Worm (Caenorhabditis elegans) whole organism, mixed stage, embryonic: Measurements from ENCODE around the gene pqbp-1.1.
A peak's percentile ranks its signal among the peaks of the same experiment; 100 is the strongest.

Source experiments
- M03D4.4 ChIP-seq: sonication (generic microtip); optimal IDR thresholded peaks from 2 replicates; lab custom pipeline; 2017; ENCODE audit warnings: mild to moderate bottlenecking, missing genetic modification characterization, missing compliant biosample characterization
- bed-3 ChIP-seq: fragments of 200-800 bp; sonication (Bioruptor generic); optimal IDR thresholded peaks from 3 replicates; lab custom pipeline; 2018; ENCODE audit warnings: mild to moderate bottlenecking, missing genetic modification characterization, moderate library complexity, missing compliant biosample characterization
- blmp-1 ChIP-seq: fragments of 150-350 bp; optimal IDR thresholded peaks from 2 replicates; lab custom pipeline; 2014; ENCODE audit warnings: missing biosample characterization, missing genetic modification characterization
- ceh-39 ChIP-seq: fragments of 150-350 bp; optimal IDR thresholded peaks from 2 replicates; lab custom pipeline; 2014; ENCODE audit warnings: missing biosample characterization, missing genetic modification characterization
- ceh-43 ChIP-seq: fragments of 200-800 bp; sonication (Bioruptor generic); optimal IDR thresholded peaks from 2 replicates; lab custom pipeline; 2018; ENCODE audit warnings: mild to moderate bottlenecking, missing genetic modification characterization, moderate library complexity, missing compliant biosample characterization
- ceh-83 ChIP-seq: fragments of 200-800 bp; sonication (Bioruptor generic); optimal IDR thresholded peaks from 2 replicates; lab custom pipeline; 2018; ENCODE audit warnings: mild to moderate bottlenecking, missing genetic modification characterization, missing compliant biosample characterization
- ces-1 ChIP-seq: fragments of 150-350 bp; optimal IDR thresholded peaks from 2 replicates; lab custom pipeline; 2014; ENCODE audit warnings: missing biosample characterization, missing genetic modification reagents, missing genetic modification characterization
- cnd-1 ChIP-seq: fragments of 200-800 bp; sonication (Bioruptor generic); optimal IDR thresholded peaks from 2 replicates; lab custom pipeline; 2018; ENCODE audit warnings: mild to moderate bottlenecking, missing genetic modification characterization, missing compliant biosample characterization
- drap-1 ChIP-seq: fragments of 200-800 bp; sonication (Bioruptor generic); optimal IDR thresholded peaks from 3 replicates; lab custom pipeline; 2018; ENCODE audit warnings: mild to moderate bottlenecking, missing genetic modification characterization, missing compliant biosample characterization
- elt-1 ChIP-seq: sonication (generic microtip); optimal IDR thresholded peaks from 2 replicates; lab custom pipeline; 2017; ENCODE audit warnings: missing genetic modification characterization, mild to moderate bottlenecking, missing compliant biosample characterization, antibody characterized with exemption, moderate library complexity, borderline replicate concordance; ENCODE audit not compliant: insufficient read depth
- elt-3 ChIP-seq: fragments of 150-350 bp; optimal IDR thresholded peaks from 2 replicates; lab custom pipeline; 2014; ENCODE audit warnings: missing biosample characterization, missing genetic modification characterization
- flh-1 ChIP-seq: fragments of 200-800 bp; sonication (Bioruptor generic); optimal IDR thresholded peaks from 2 replicates; lab custom pipeline; 2018; ENCODE audit warnings: mild to moderate bottlenecking, missing genetic modification characterization, moderate library complexity, missing compliant biosample characterization
- ham-2 ChIP-seq: fragments of 200-800 bp; sonication (Bioruptor generic); optimal IDR thresholded peaks from 2 replicates; lab custom pipeline; 2018; ENCODE audit warnings: mild to moderate bottlenecking, missing genetic modification characterization, missing compliant biosample characterization
- hlh-1 ChIP-seq: fragments of 150-350 bp; optimal IDR thresholded peaks from 2 replicates; lab custom pipeline; 2014; ENCODE audit warnings: missing biosample characterization, missing genetic modification reagents, missing genetic modification characterization
- lin-13 ChIP-seq: fragments of 150-350 bp; optimal IDR thresholded peaks from 2 replicates; lab custom pipeline; 2014; ENCODE audit warnings: missing biosample characterization, missing genetic modification characterization
- lin-32 ChIP-seq: fragments of 200-800 bp; sonication (Bioruptor generic); optimal IDR thresholded peaks from 2 replicates; lab custom pipeline; 2018; ENCODE audit warnings: mild to moderate bottlenecking, missing genetic modification characterization, missing compliant biosample characterization
- lsy-2 ChIP-seq: fragments of 150-350 bp; optimal IDR thresholded peaks from 2 replicates; lab custom pipeline; 2014; ENCODE audit warnings: missing biosample characterization, missing genetic modification characterization
- mab-5 ChIP-seq: fragments of 150-350 bp; optimal IDR thresholded peaks from 2 replicates; lab custom pipeline; 2014; ENCODE audit warnings: missing biosample characterization, missing genetic modification characterization
- mep-1 ChIP-seq: fragments of 150-350 bp; optimal IDR thresholded peaks from 2 replicates; lab custom pipeline; 2017; ENCODE audit warnings: missing biosample characterization, missing genetic modification reagents, missing genetic modification characterization, inconsistent platforms
- mls-2 ChIP-seq: sonication (generic microtip); optimal IDR thresholded peaks from 2 replicates; lab custom pipeline; 2016; ENCODE audit warnings: mild to moderate bottlenecking, missing genetic modification characterization, moderate library complexity, missing compliant biosample characterization
- nhr-12 ChIP-seq: fragments of 150-350 bp; optimal IDR thresholded peaks from 2 replicates; lab custom pipeline; 2014; ENCODE audit warnings: missing biosample characterization, missing genetic modification characterization
- nhr-2 ChIP-seq: fragments of 150-350 bp; optimal IDR thresholded peaks from 2 replicates; lab custom pipeline; 2014; ENCODE audit warnings: missing biosample characterization, missing genetic modification characterization
- nhr-237 ChIP-seq: fragments of 150-350 bp; optimal IDR thresholded peaks from 2 replicates; lab custom pipeline; 2014; ENCODE audit warnings: missing biosample characterization, missing genetic modification characterization
- nhr-28 ChIP-seq: fragments of 150-350 bp; optimal IDR thresholded peaks from 2 replicates; lab custom pipeline; 2014; ENCODE audit warnings: missing biosample characterization, missing genetic modification characterization
- nhr-76 ChIP-seq: sonication (generic microtip); optimal IDR thresholded peaks from 2 replicates; lab custom pipeline; 2017; ENCODE audit warnings: missing biosample characterization, missing genetic modification characterization
- pha-4 ChIP-seq: fragments of 150-350 bp; optimal IDR thresholded peaks from 2 replicates; lab custom pipeline; 2018; ENCODE audit warnings: missing biosample characterization, missing genetic modification reagents, missing genetic modification characterization
- sem-2 ChIP-seq: fragments of 200-800 bp; sonication (Bioruptor generic); optimal IDR thresholded peaks from 2 replicates; lab custom pipeline; 2018; ENCODE audit warnings: mild to moderate bottlenecking, missing genetic modification characterization, missing compliant biosample characterization
- snpc-4 ChIP-seq: fragments of 150-350 bp; optimal IDR thresholded peaks from 2 replicates; lab custom pipeline; 2014; ENCODE audit warnings: missing biosample characterization, missing genetic modification characterization
- sptf-1 ChIP-seq: sonication (generic microtip); optimal IDR thresholded peaks from 2 replicates; lab custom pipeline; 2017; ENCODE audit warnings: mild to moderate bottlenecking, missing genetic modification characterization, moderate library complexity, missing compliant biosample characterization
- tbx-8 ChIP-seq: fragments of 200-800 bp; sonication (Bioruptor generic); optimal IDR thresholded peaks from 2 replicates; lab custom pipeline; 2018; ENCODE audit warnings: mild to moderate bottlenecking, missing genetic modification characterization, moderate library complexity, missing compliant biosample characterization
- unc-120 ChIP-seq: sonication (generic microtip); optimal IDR thresholded peaks from 2 replicates; lab custom pipeline; 2017; ENCODE audit warnings: missing genetic modification characterization, missing compliant biosample characterization; ENCODE audit not compliant: poor library complexity, severe bottlenecking
- unc-39 ChIP-seq: fragments of 150-350 bp; optimal IDR thresholded peaks from 2 replicates; lab custom pipeline; 2014; ENCODE audit warnings: missing biosample characterization, missing genetic modification characterization
- unc-62 ChIP-seq: fragments of 150-350 bp; optimal IDR thresholded peaks from 2 replicates; lab custom pipeline; 2014; ENCODE audit warnings: missing biosample characterization, missing genetic modification reagents, missing genetic modification characterization
- zip-8 ChIP-seq: fragments of 150-350 bp; optimal IDR thresholded peaks from 2 replicates; lab custom pipeline; 2014; ENCODE audit warnings: missing biosample characterization, missing genetic modification characterization
- ztf-11 ChIP-seq: fragments of 150-350 bp; optimal IDR thresholded peaks from 2 replicates; lab custom pipeline; 2014; ENCODE audit warnings: missing biosample characterization, missing genetic modification characterization

The pqbp-1.1 gene

DNA sequence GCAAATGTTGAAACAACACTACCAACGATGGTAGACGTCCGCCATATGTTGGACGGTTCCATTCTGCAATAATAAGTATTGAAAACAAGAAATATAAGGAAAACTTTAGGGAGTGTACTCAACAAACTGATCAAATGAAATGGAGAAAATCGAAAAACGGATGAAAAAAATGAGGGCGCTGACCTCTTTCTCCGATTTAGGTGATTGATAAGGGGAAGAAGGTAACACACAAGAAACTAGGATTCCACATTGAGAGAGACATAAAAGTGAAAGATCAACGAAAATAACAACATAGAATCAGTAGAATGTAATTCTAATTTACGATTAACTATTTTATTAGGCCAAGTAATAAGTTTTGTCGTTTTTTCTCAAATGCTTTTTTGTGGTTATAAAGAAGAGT lies 2.3 kb downstream of the pqbp-1.1 start, which contains the start of gene dpy-9:
dpy-9 (minus strand) TSS at position 63 of the 400 bp plus-strand sequence.
- TF ChIP-seq hlh-1 (no peak), nhr-237 (tag; lab: Kevin White, UChicago) (no peak), ceh-83 (GFP tag; lab: Kevin White, UChicago) (no peak), flh-1 (GFP tag; lab: Kevin White, UChicago) (no peak), nhr-2 (tag; lab: Kevin White, UChicago) (no peak), bed-3 (no peak), zip-8 (no peak), elt-3 (no peak), drap-1 (GFP tag; lab: Kevin White, UChicago) (no peak), ceh-43 (GFP tag; lab: Kevin White, UChicago) (no peak), elt-1 (no peak), lin-13 (tag; lab: Kevin White, UChicago) (no peak)

- no peak for TF ChIP-seq zip-8
- TF ChIP-seq lin-32 (GFP tag; lab: Kevin White, UChicago) = no peak
- no peak for TF ChIP-seq elt-3
- TF ChIP-seq nhr-2 (tag; lab: Kevin White, UChicago) = no peak
- TF ChIP-seq nhr-237 (tag; lab: Kevin White, UChicago) = no peak
- no peak for TF ChIP-seq ceh-83 (GFP tag; lab: Kevin White, UChicago)
- TF ChIP-seq drap-1 (GFP tag; lab: Kevin White, UChicago) = no peak
- TF ChIP-seq M03D4.4 (tag; lab: Kevin White, UChicago) = no peak
- no peak for TF ChIP-seq ztf-11 (tag; lab: Kevin White, UChicago)
- no peak for TF ChIP-seq tbx-8 (GFP tag; lab: Kevin White, UChicago)
- no peak for TF ChIP-seq mep-1 (tag; lab: Kevin White, UChicago)
- no peak for TF ChIP-seq cnd-1
- no peak for TF ChIP-seq pha-4 (tag; lab: Kevin White, UChicago)
- no peak for TF ChIP-seq ceh-39 (tag; lab: Kevin White, UChicago)
- TF ChIP-seq blmp-1 = no peak
Observed at ce11 chrIV:258362-258761, 3.1 kb downstream of the pqbp-1.1 start.

DNA sequence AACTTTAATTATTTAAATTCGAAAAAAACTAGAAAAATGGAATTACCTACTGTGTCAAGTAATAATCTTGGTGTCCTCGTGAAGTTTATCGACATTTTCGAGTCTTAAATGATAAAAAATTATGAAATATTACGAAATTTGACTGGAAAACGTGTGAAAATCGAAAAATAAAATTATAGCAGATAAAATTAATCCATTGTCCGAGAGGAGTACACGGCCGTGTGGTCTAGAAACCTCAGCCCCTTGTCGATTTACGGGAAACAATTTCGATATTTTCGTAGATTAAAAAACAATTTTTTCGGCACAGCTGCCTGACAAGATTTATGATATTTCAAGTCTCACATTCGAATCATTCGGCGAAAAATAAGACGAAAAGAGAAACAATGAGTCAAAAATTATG lies 4.4 kb downstream of the pqbp-1.1 start, which contains the start of gene R02D3.8:
R02D3.8 (minus strand) TSS at position 109 of the 400 bp plus-strand sequence.
- TF ChIP-seq nhr-76 (tag; lab: Kevin White, UChicago) (no peak), ces-1 (GFP tag; lab: Kevin White, UChicago) (peak; percentile 4), snpc-4 (no peak)

ce11 chrIV:255379-255857 lies 6.1 kb downstream of the pqbp-1.1 start, which contains the start of gene rcat-1:
Gene rcat-1 (minus strand): TSS chrIV:255429.
- TF ChIP-seq unc-62 (GFP tag; lab: Kevin White, UChicago) (peak; percentile 59), lsy-2 (tag; lab: Kevin White, UChicago) (peak; percentile 87), hlh-1 (peak; percentile 36), unc-120 (peak; percentile 8), ces-1 (GFP tag; lab: Kevin White, UChicago) (peak; percentile 72), nhr-237 (tag; lab: Kevin White, UChicago) (peak; percentile 83), nhr-76 (tag; lab: Kevin White, UChicago) (no peak), mls-2 (no peak), tbx-8 (GFP tag; lab: Kevin White, UChicago) (no peak), blmp-1 (no peak), ceh-83 (GFP tag; lab: Kevin White, UChicago) (no peak), drap-1 (GFP tag; lab: Kevin White, UChicago) (no peak), lin-13 (tag; lab: Kevin White, UChicago) (peak; percentile 89), elt-3 (no peak), flh-1 (GFP tag; lab: Kevin White, UChicago) (no peak), pha-4 (tag; lab: Kevin White, UChicago) (peak; percentile 78), lin-32 (GFP tag; lab: Kevin White, UChicago) (no peak), ceh-39 (tag; lab: Kevin White, UChicago) (peak; percentile 74), sptf-1 (no peak), unc-39 (tag; lab: Kevin White, UChicago) (no peak), nhr-2 (tag; lab: Kevin White, UChicago) (peak; percentile 10), ham-2 (no peak), snpc-4 (no peak), elt-1 (no peak), zip-8 (no peak), mep-1 (tag; lab: Kevin White, UChicago) (peak; percentile 95), mab-5 (tag; lab: Kevin White, UChicago) (no peak), nhr-28 (tag; lab: Kevin White, UChicago) (no peak), cnd-1 (peak; percentile 9), nhr-12 (tag; lab: Kevin White, UChicago) (no peak), M03D4.4 (tag; lab: Kevin White, UChicago) (no peak), sem-2 (no peak)
